Worm (Caenorhabditis elegans) whole organism, L2 larva: ENCODE data around the gene nhr-262.

Experiments
- ama-1 ChIP-seq: fragments of 150-350 bp; optimal IDR thresholded peaks from 2 replicates; lab custom pipeline; 2018; ENCODE audit warnings: inconsistent platforms
- ceh-16 ChIP-seq: fragments of 150-350 bp; optimal IDR thresholded peaks from 2 replicates; lab custom pipeline; 2014; ENCODE audit warnings: missing biosample characterization, missing genetic modification characterization
- egl-27 ChIP-seq: sonication (generic microtip); optimal IDR thresholded peaks from 3 replicates; lab custom pipeline; 2017; ENCODE audit warnings: missing biosample characterization, missing genetic modification reagents, missing genetic modification characterization
- elt-1 ChIP-seq: fragments of 150-350 bp; optimal IDR thresholded peaks from 2 replicates; lab custom pipeline; 2014; ENCODE audit warnings: missing biosample characterization, missing genetic modification characterization
- elt-3 ChIP-seq: sonication (generic microtip); optimal IDR thresholded peaks from 2 replicates; lab custom pipeline; 2017; ENCODE audit warnings: missing biosample characterization, missing genetic modification characterization
- mdl-1 ChIP-seq, 2 experiments: fragments of 150-350 bp in 1 of 2; sonication (generic microtip) in 1 of 2; optimal IDR thresholded peaks; 2 replicates each; lab custom pipeline; 2017; ENCODE audit warnings: missing biosample characterization in 2 of 2, missing genetic modification characterization in 2 of 2
- nhr-77 ChIP-seq: fragments of 150-350 bp; optimal IDR thresholded peaks from 2 replicates; lab custom pipeline; 2014; ENCODE audit warnings: missing biosample characterization, missing genetic modification characterization
- snpc-4 ChIP-seq: fragments of 150-350 bp; optimal IDR thresholded peaks from 2 replicates; lab custom pipeline; 2014; ENCODE audit warnings: missing biosample characterization, missing genetic modification characterization
- unc-55 ChIP-seq: fragments of 150-350 bp; sonication (generic microtip); optimal IDR thresholded peaks from 3 replicates; lab custom pipeline; 2014; ENCODE audit warnings: missing biosample characterization, missing genetic modification reagents, missing genetic modification characterization
- ztf-11 ChIP-seq: sonication (generic microtip); optimal IDR thresholded peaks from 2 replicates; lab custom pipeline; 2017; ENCODE audit warnings: missing biosample characterization, missing genetic modification characterization

DNA sequence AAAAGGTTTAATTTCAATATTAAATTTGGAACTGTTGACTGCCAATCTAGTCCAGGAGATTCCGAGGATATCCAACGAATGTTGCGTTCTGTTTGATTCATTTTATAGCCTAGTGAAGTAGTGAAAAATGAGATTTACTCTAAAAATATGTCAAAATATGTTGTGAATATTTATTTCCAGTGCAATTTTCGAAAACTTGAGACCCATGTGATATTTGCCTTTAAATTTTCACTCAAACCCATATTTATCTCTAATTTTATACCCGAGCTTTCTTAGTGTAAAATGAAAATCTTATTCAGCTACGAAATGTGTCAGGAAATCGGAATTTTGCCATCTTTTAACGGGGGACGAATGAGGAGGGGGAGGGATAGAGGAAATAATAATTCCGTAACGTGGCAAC lies 5.2 kb downstream of the nhr-262 start, which contains the start of gene F09C6.16:
- TF ChIP-seq unc-55 (GFP tag; lab: Kevin White, UChicago) (no peak), elt-1 (tag; lab: Kevin White, UChicago) (no peak), snpc-4 (no peak), egl-27 (no peak), mdl-1 (tag; optimal IDR thresholded peaks at IDR 0.05; lab: Kevin White, UChicago) (no peak), ama-1 (lab: Kevin White, UChicago) (no peak), ceh-16 (tag; lab: Kevin White, UChicago) (no peak), ztf-11 (tag; lab: Kevin White, UChicago) (no peak), nhr-77 (tag; lab: Kevin White, UChicago) (no peak), elt-3 (no peak)
